Fruit fly (Drosophila melanogaster): ENCODE results near the gene CG12661.

The CG12661 gene

dm6 chrX:8923587-8923986, at the start of gene CG12661, which contains the start of gene CG43255:
CG12661 (minus strand) TSS chrX:8923687.
CG43255 (plus strand) TSS chrX:8923960.
- TF ChIP-seq CG4496 (GFP tag; IDR thresholded peaks at IDR 0.05) (no peak), gl (tag; optimal IDR thresholded peaks at IDR 0.05) (no peak), EcR (GFP tag; optimal IDR thresholded peaks at IDR 0.05) (no peak), CG8301 (tag; optimal IDR thresholded peaks at IDR 0.05) (no peak), Ets98B (GFP tag; IDR thresholded peaks at IDR 0.05) (no peak), CG12605 (GFP tag; IDR thresholded peaks at IDR 0.05) (no peak)

- TF ChIP-seq fd96Ca (GFP tag; IDR thresholded peaks at IDR 0.05) (0 out of 3 replicates have a peak, but pooled peaks have one; percentile 19), Snoo (tag; optimal IDR thresholded peaks at IDR 0.05) (peak; percentile 7), EcR (GFP tag; optimal IDR thresholded peaks at IDR 0.05) (no peak)
Observed at dm6 chrX:8973136-8973535, 49.6 kb upstream of the CG12661 start.

- TF ChIP-seq EcR (GFP tag; optimal IDR thresholded peaks at IDR 0.05) (no peak), Snoo (tag; optimal IDR thresholded peaks at IDR 0.05) (no peak), Pif1B (GFP tag; optimal IDR thresholded peaks at IDR 0.05) (no peak), D1 (tag; optimal IDR thresholded peaks at IDR 0.05) (no peak), CG32121 (GFP tag; IDR thresholded peaks at IDR 0.05) (no peak), CG14655 (GFP tag; optimal IDR thresholded peaks at IDR 0.05) (no peak), CG8159 (tag; optimal IDR thresholded peaks at IDR 0.05) (no peak), CG17806 (tag; optimal IDR thresholded peaks at IDR 0.05) (no peak), CG34367 (tag; optimal IDR thresholded peaks at IDR 0.05) (no peak), CG12605 (GFP tag; IDR thresholded peaks at IDR 0.05) (no peak), CG9948 (tag; optimal IDR thresholded peaks at IDR 0.05) (no peak), CG15710 (tag; optimal IDR thresholded peaks at IDR 0.05) (no peak), CG8301 (tag; optimal IDR thresholded peaks at IDR 0.05) (no peak), gl (tag; optimal IDR thresholded peaks at IDR 0.05) (no peak), CG10348 (GFP tag; IDR thresholded peaks at IDR 0.05) (no peak), CG4496 (GFP tag; IDR thresholded peaks at IDR 0.05) (no peak), Pif1A (GFP tag; optimal IDR thresholded peaks at IDR 0.05) (no peak), rn (GFP tag; IDR thresholded peaks at IDR 0.05) (no peak), Ets98B (GFP tag; IDR thresholded peaks at IDR 0.05) (no peak)
Observed at dm6 chrX:8958261-8958660, 34.8 kb upstream of the CG12661 start.

- TF ChIP-seq D1 (tag; optimal IDR thresholded peaks at IDR 0.05) (no peak), CG4496 (GFP tag; IDR thresholded peaks at IDR 0.05) (0 out of 3 replicates have a peak, but pooled peaks have one; percentile 19), fd96Ca (GFP tag; IDR thresholded peaks at IDR 0.05) (no peak), CG12605 (GFP tag; IDR thresholded peaks at IDR 0.05) (peak; percentile 82), CG14655 (GFP tag; optimal IDR thresholded peaks at IDR 0.05) (no peak), CG32121 (GFP tag; IDR thresholded peaks at IDR 0.05) (peak; percentile 37; the same call in 1 of the 2 replicates), EcR (GFP tag; optimal IDR thresholded peaks at IDR 0.05) (no peak), CG13204 (GFP tag; optimal IDR thresholded peaks at IDR 0.05) (peak; percentile 69), CG8159 (tag; optimal IDR thresholded peaks at IDR 0.05) (no peak)
Observed at dm6 chrX:8924778-8925177, 1.3 kb upstream of the CG12661 start.

dm6 chrX:8911878-8912277, 11.6 kb downstream of the CG12661 start:
- TF ChIP-seq CG8301 (tag; optimal IDR thresholded peaks at IDR 0.05) (no peak), CG15710 (tag; optimal IDR thresholded peaks at IDR 0.05) (no peak), CG12605 (GFP tag; IDR thresholded peaks at IDR 0.05) (no peak), CG17806 (tag; optimal IDR thresholded peaks at IDR 0.05) (no peak), CG10348 (GFP tag; IDR thresholded peaks at IDR 0.05) (no peak), Pif1A (GFP tag; optimal IDR thresholded peaks at IDR 0.05) (no peak), EcR (GFP tag; optimal IDR thresholded peaks at IDR 0.05) (no peak), CG8159 (tag; optimal IDR thresholded peaks at IDR 0.05) (no peak), fd96Ca (GFP tag; IDR thresholded peaks at IDR 0.05) (no peak), CG14655 (GFP tag; optimal IDR thresholded peaks at IDR 0.05) (no peak)

dm6 chrX:8908137-8908536, 15.3 kb downstream of the CG12661 start:
- no peak for TF ChIP-seq EcR (GFP tag; optimal IDR thresholded peaks at IDR 0.05)
- no peak for TF ChIP-seq Pif1B (GFP tag; optimal IDR thresholded peaks at IDR 0.05)
- TF ChIP-seq Ets98B (GFP tag; IDR thresholded peaks at IDR 0.05) = no peak
- TF ChIP-seq CG32121 (GFP tag; IDR thresholded peaks at IDR 0.05) = no peak
- TF ChIP-seq CG17806 (tag; optimal IDR thresholded peaks at IDR 0.05) = no peak
- TF ChIP-seq rn (GFP tag; IDR thresholded peaks at IDR 0.05) = no peak
- TF ChIP-seq gl (tag; optimal IDR thresholded peaks at IDR 0.05) = no peak
- no peak for TF ChIP-seq Snoo (tag; optimal IDR thresholded peaks at IDR 0.05)
- TF ChIP-seq CG12605 (GFP tag; IDR thresholded peaks at IDR 0.05) = no peak
- no peak for TF ChIP-seq Pif1A (GFP tag; optimal IDR thresholded peaks at IDR 0.05)

dm6 chrX:8907547-8907813, 16.0 kb downstream of the CG12661 start:
- no peak for TF ChIP-seq Pif1B (GFP tag; optimal IDR thresholded peaks at IDR 0.05)
